Worm (Caenorhabditis elegans): ENCODE results near the gene phlp-2.

DNA sequence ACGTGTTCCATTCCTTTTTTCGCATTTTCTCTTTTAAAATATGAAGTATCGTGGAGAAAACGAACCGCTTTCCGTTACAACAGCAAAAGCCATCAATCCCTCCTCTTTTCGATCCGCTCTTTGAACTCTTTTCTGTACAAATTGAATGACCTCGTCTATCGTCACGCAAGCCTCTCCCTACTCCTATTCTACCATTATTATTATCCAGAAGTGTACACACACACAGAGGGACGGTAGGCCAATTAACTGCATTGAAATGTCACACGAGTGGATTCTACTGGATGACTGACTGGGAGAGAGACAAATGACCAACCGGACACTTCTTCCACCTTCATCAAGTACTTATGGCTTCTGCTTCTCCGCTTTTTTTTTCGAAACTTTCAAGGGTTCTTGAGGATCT, 1.1 kb upstream of the phlp-2 start:
- TF ChIP-seq unc-62 (GFP tag; optimal IDR thresholded peaks at IDR 0.05) (no peak), nhr-12 (tag; optimal IDR thresholded peaks at IDR 0.05) (no peak), ztf-11 (tag; optimal IDR thresholded peaks at IDR 0.05) (no peak), unc-39 (tag; optimal IDR thresholded peaks at IDR 0.05) (no peak), elt-3 (tag; optimal IDR thresholded peaks at IDR 0.05) (no peak), lin-13 (tag; optimal IDR thresholded peaks at IDR 0.05) (no peak), nhr-76 (tag; optimal IDR thresholded peaks at IDR 0.05) (no peak), pha-4 (tag; optimal IDR thresholded peaks at IDR 0.05) (no peak), mep-1 (tag; optimal IDR thresholded peaks at IDR 0.05) (no peak), nhr-28 (tag; optimal IDR thresholded peaks at IDR 0.05) (no peak), blmp-1 (tag; optimal IDR thresholded peaks at IDR 0.05) (no peak)
